Worm (Caenorhabditis elegans) whole organism, L1 larva: Measurements from ENCODE around the gene pals-26.
A peak's percentile ranks its signal among the peaks of the same experiment; 100 is the strongest.
"Not testable (repeated sequence)": the region's sequence is repeated elsewhere in the genome, so short reads cannot be mapped to it uniquely, and the experiment has no call there.

ENCODE experiments used
- aha-1 ChIP-seq: fragments of 150-350 bp; optimal IDR thresholded peaks from 2 replicates; lab custom pipeline; 2014; ENCODE audit warnings: missing biosample characterization, missing genetic modification characterization
- blmp-1 ChIP-seq: fragments of 150-350 bp; optimal IDR thresholded peaks from 2 replicates; lab custom pipeline; 2014; ENCODE audit warnings: missing biosample characterization, missing genetic modification characterization
- ceh-82 ChIP-seq, 3 experiments: fragments of 150-350 bp in 1 of 3; sonication (generic microtip) in 2 of 3; optimal IDR thresholded peaks; 2 replicates each; lab custom pipeline; 2014 to 2017; ENCODE audit warnings: missing biosample characterization in 3 of 3, missing genetic modification characterization in 3 of 3
- lsy-2 ChIP-seq, 2 experiments: fragments of 150-350 bp; optimal IDR thresholded peaks; 2 replicates each; lab custom pipeline; 2014; ENCODE audit warnings: missing biosample characterization in 2 of 2, missing genetic modification characterization in 2 of 2
- nhr-28 ChIP-seq: fragments of 150-350 bp; optimal IDR thresholded peaks from 2 replicates; lab custom pipeline; 2014; ENCODE audit warnings: missing biosample characterization, missing genetic modification characterization
- pax-3 ChIP-seq: fragments of 200-800 bp; sonication (Bioruptor generic); optimal IDR thresholded peaks from 2 replicates; lab custom pipeline; 2018; ENCODE audit warnings: mild to moderate bottlenecking, missing genetic modification characterization, moderate library complexity, missing compliant biosample characterization
- unc-62 ChIP-seq: fragments of 150-350 bp; optimal IDR thresholded peaks from 2 replicates; lab custom pipeline; 2014; ENCODE audit warnings: missing biosample characterization, missing genetic modification reagents, missing genetic modification characterization

ce11 chrIII:4378600-4379293 lies 3.8 kb downstream of the pals-26 start:
- TF ChIP-seq aha-1 (tag; lab: Kevin White, UChicago); unc-62 (GFP tag; lab: Kevin White, UChicago); ceh-82 (tag; optimal IDR thresholded peaks at IDR 0.05; lab: Kevin White, UChicago); nhr-28 (tag; lab: Kevin White, UChicago): not testable (repeated sequence)
- TF ChIP-seq blmp-1 (tag; lab: Kevin White, UChicago), result peak; percentile 28
- peak; percentile 13 for TF ChIP-seq pax-3 (tag; lab: Kevin White, UChicago)
- TF ChIP-seq lsy-2 (tag; optimal IDR thresholded peaks at IDR 0.05; lab: Kevin White, UChicago), result peak; percentile 30 to 65
